Worm (Caenorhabditis elegans): ENCODE data around the gene F16F9.3.

Gene F16F9.3

DNA sequence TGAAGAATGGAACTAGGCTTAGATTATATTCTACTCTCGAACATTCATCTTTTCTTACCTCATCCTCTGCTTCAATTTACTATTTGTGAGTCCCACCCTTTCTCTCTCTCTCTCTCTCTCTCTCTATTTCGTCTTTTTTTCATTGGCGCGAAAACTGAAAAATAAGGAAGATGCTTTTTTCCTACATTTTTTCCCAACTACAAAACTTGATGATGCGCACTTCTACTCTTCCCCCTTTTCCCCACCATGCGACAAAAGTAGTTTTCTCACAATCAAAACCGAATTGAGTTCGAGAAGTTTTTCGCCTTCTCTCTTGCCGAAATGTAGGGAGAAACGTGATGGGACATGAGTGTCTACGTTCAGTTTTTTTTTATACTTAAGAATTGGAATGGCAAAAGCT is 32.5 kb downstream of the F16F9.3 start:
- peak; percentile 45 for TF ChIP-seq fkh-10 (GFP tag; optimal IDR thresholded peaks at IDR 0.05)
- no peak for TF ChIP-seq dpl-1 (GFP tag; optimal IDR thresholded peaks at IDR 0.05)
- TF ChIP-seq lin-15B (tag; optimal IDR thresholded peaks at IDR 0.05) = no peak
- peak; percentile 51 for TF ChIP-seq lin-14 (GFP tag; optimal IDR thresholded peaks at IDR 0.05)
- TF ChIP-seq grh-1 (GFP tag; IDR thresholded peaks at IDR 0.05) = no peak
- no peak for TF ChIP-seq ceh-63 (GFP tag; optimal IDR thresholded peaks at IDR 0.05)
- no peak for TF ChIP-seq aly-2 (tag; optimal IDR thresholded peaks at IDR 0.05)
- no peak for TF ChIP-seq vab-15 (tag; optimal IDR thresholded peaks at IDR 0.05)
- no peak for TF ChIP-seq mdl-1 (tag; optimal IDR thresholded peaks at IDR 0.05)
- TF ChIP-seq xbp-1 (tag; optimal IDR thresholded peaks at IDR 0.05) = no peak

ce11 chrX:8492750-8493149 is 35.3 kb downstream of the F16F9.3 start:
- TF ChIP-seq elt-2 (tag; optimal IDR thresholded peaks at IDR 0.05) (peak; percentile 82), efl-1 (optimal IDR thresholded peaks at IDR 0.05) (no peak), efl-1 (GFP tag; optimal IDR thresholded peaks at IDR 0.05 in 1 of 2) (no peak), lir-3 (tag; optimal IDR thresholded peaks at IDR 0.05; ENCODE audit: poor library complexity) (no peak), pqm-1 (tag; optimal IDR thresholded peaks at IDR 0.05) (peak; percentile 5), nhr-71 (tag; optimal IDR thresholded peaks at IDR 0.05) (peak; percentile 6)

DNA sequence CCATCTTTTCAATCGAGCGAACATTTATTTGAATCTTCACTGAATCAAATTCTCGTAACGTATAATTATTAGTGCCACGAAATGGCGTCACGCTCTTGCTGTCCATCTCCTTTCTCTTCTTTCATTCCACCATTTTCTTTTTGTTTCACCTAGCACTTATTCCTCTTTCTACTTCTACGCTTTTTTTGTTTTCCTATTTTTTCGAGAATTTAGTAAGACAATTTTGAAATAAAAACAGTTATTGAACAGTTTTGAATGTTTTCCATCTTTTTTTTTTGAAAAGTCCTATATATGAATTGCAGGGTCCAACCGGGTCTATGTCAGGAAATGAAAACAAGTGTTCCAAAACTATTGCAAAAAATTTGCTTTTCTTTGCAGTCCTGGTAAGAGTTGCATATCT is 37.6 kb downstream of the F16F9.3 start, which contains the start of gene T01B10.5:
Gene T01B10.5 (plus strand): TSS at position 301 of the 400 bp plus-strand sequence.
- TF ChIP-seq lin-39 (tag; optimal IDR thresholded peaks at IDR 0.05) (no peak), ceh-90 (tag; optimal IDR thresholded peaks at IDR 0.05) (no peak), sox-4 (tag; optimal IDR thresholded peaks at IDR 0.05) (no peak), ceh-88 (GFP tag; IDR thresholded peaks at IDR 0.05) (no peak), C16A3.4 (tag; optimal IDR thresholded peaks at IDR 0.05) (no peak), grh-1 (GFP tag; IDR thresholded peaks at IDR 0.05) (no peak), ets-5 (GFP tag; IDR thresholded peaks at IDR 0.05) (no peak), C34B4.2 (tag; optimal IDR thresholded peaks at IDR 0.05) (no peak), jun-1 (tag; optimal IDR thresholded peaks at IDR 0.05) (no peak), unc-130 (tag; optimal IDR thresholded peaks at IDR 0.05) (no peak), hpl-2 (GFP tag; optimal IDR thresholded peaks at IDR 0.05) (no peak), dpl-1 (GFP tag; optimal IDR thresholded peaks at IDR 0.05) (no peak), C04F5.9 (tag; optimal IDR thresholded peaks at IDR 0.05) (no peak), ceh-82 (tag; optimal IDR thresholded peaks at IDR 0.05) (no peak), elt-2 (tag; optimal IDR thresholded peaks at IDR 0.05) (no peak), efl-1 (optimal IDR thresholded peaks at IDR 0.05) (no peak), efl-1 (GFP tag; optimal IDR thresholded peaks at IDR 0.05 in 1 of 2) (no peak), ceh-63 (GFP tag; optimal IDR thresholded peaks at IDR 0.05) (no peak), unc-62 (GFP tag; optimal IDR thresholded peaks at IDR 0.05) (no peak), skn-1 (tag; optimal IDR thresholded peaks at IDR 0.05) (no peak)

ce11 chrX:8499721-8500120 is 42.3 kb downstream of the F16F9.3 start, which contains the start of gene grd-14:
grd-14 (plus strand) TSS chrX:8500021.
- no peak for TF ChIP-seq nhr-237 (tag; optimal IDR thresholded peaks at IDR 0.05)
- no peak for TF ChIP-seq C16A3.4 (tag; optimal IDR thresholded peaks at IDR 0.05)
- TF ChIP-seq F16B12.6 (tag; optimal IDR thresholded peaks at IDR 0.05) = no peak
- no peak for TF ChIP-seq dpl-1 (GFP tag; optimal IDR thresholded peaks at IDR 0.05)
- no peak for TF ChIP-seq efl-1 (optimal IDR thresholded peaks at IDR 0.05)
- peak in 1 of 2 experiments; percentile 46 for TF ChIP-seq efl-1 (GFP tag; optimal IDR thresholded peaks at IDR 0.05 in 1 of 2)
- TF ChIP-seq zip-4 (GFP tag; optimal IDR thresholded peaks at IDR 0.05) = no peak
- TF ChIP-seq irx-1 (tag; optimal IDR thresholded peaks at IDR 0.05) = no peak

ce11 chrX:8500922-8501321 is 43.5 kb downstream of the F16F9.3 start, which contains the start of gene grd-4:
grd-4 (plus strand) TSS chrX:8501222.
- no peak for TF ChIP-seq nhr-12 (tag; optimal IDR thresholded peaks at IDR 0.05)
- no peak for TF ChIP-seq ceh-63 (GFP tag; optimal IDR thresholded peaks at IDR 0.05)
- no peak for TF ChIP-seq egl-13 (tag; optimal IDR thresholded peaks at IDR 0.05)
- no peak for TF ChIP-seq C16A3.4 (tag; optimal IDR thresholded peaks at IDR 0.05)
- TF ChIP-seq swsn-7 (tag; optimal IDR thresholded peaks at IDR 0.05) = no peak
- no peak for TF ChIP-seq efl-3 (GFP tag; optimal IDR thresholded peaks at IDR 0.05)
- TF ChIP-seq jun-1 (tag; optimal IDR thresholded peaks at IDR 0.05) = no peak
- no peak for TF ChIP-seq lin-14 (GFP tag; optimal IDR thresholded peaks at IDR 0.05)
- TF ChIP-seq nhr-77 (tag; optimal IDR thresholded peaks at IDR 0.05) = no peak
- no peak for TF ChIP-seq lin-35 (GFP tag; optimal IDR thresholded peaks at IDR 0.05)

Data from whole organism, L1 larva.